Worm (Caenorhabditis elegans) whole organism, L2 larva: ENCODE results near the gene C10F3.7.

Experiments used
- C34F6.9 ChIP-seq: fragments of 150-350 bp; optimal IDR thresholded peaks from 2 replicates; lab custom pipeline; 2014; ENCODE audit warnings: missing biosample characterization, missing genetic modification characterization
- F13H6.1 ChIP-seq: sonication (generic microtip); optimal IDR thresholded peaks from 2 replicates; lab custom pipeline; 2016; ENCODE audit warnings: missing genetic modification characterization, missing compliant biosample characterization
- R02D3.7 ChIP-seq: fragments of 150-350 bp; optimal IDR thresholded peaks from 2 replicates; lab custom pipeline; 2014; ENCODE audit warnings: missing biosample characterization, missing genetic modification characterization
- Y55F3AM.14 ChIP-seq: fragments of 200-800 bp; sonication (Bioruptor generic); optimal IDR thresholded peaks from 2 replicates; lab custom pipeline; 2018; ENCODE audit warnings: mild to moderate bottlenecking, missing genetic modification characterization, missing compliant biosample characterization
- alr-1 ChIP-seq: fragments of 150-350 bp; optimal IDR thresholded peaks from 2 replicates; lab custom pipeline; 2014; ENCODE audit warnings: missing biosample characterization, missing genetic modification characterization
- aly-2 ChIP-seq: fragments of 150-350 bp; optimal IDR thresholded peaks from 2 replicates; lab custom pipeline; 2014; ENCODE audit warnings: missing biosample characterization, missing genetic modification characterization
- ama-1 ChIP-seq: fragments of 150-350 bp; optimal IDR thresholded peaks from 2 replicates; lab custom pipeline; 2018; ENCODE audit warnings: inconsistent platforms
- ceh-16 ChIP-seq: fragments of 150-350 bp; optimal IDR thresholded peaks from 2 replicates; lab custom pipeline; 2014; ENCODE audit warnings: missing biosample characterization, missing genetic modification characterization
- ceh-82 ChIP-seq: fragments of 150-350 bp; optimal IDR thresholded peaks from 2 replicates; lab custom pipeline; 2014; ENCODE audit warnings: missing biosample characterization, missing genetic modification characterization
- crh-2 ChIP-seq: sonication (generic microtip); optimal IDR thresholded peaks from 2 replicates; lab custom pipeline; 2017; ENCODE audit warnings: missing biosample characterization, missing genetic modification characterization
- egl-27 ChIP-seq: sonication (generic microtip); optimal IDR thresholded peaks from 3 replicates; lab custom pipeline; 2017; ENCODE audit warnings: missing biosample characterization, missing genetic modification reagents, missing genetic modification characterization
- elt-1 ChIP-seq: fragments of 150-350 bp; optimal IDR thresholded peaks from 2 replicates; lab custom pipeline; 2014; ENCODE audit warnings: missing biosample characterization, missing genetic modification characterization
- fos-1 ChIP-seq: fragments of 150-350 bp; optimal IDR thresholded peaks from 2 replicates; lab custom pipeline; 2014; ENCODE audit warnings: missing biosample characterization, missing genetic modification characterization
- gmeb-1 ChIP-seq: fragments of 150-350 bp; optimal IDR thresholded peaks from 2 replicates; lab custom pipeline; 2014; ENCODE audit warnings: missing biosample characterization, missing genetic modification characterization
- lin-11 ChIP-seq: fragments of 150-350 bp; sonication (generic microtip); optimal IDR thresholded peaks from 2 replicates; lab custom pipeline; 2014; ENCODE audit warnings: missing biosample characterization, missing genetic modification characterization, inconsistent platforms, mixed read lengths
- lin-13 ChIP-seq: fragments of 150-350 bp; optimal IDR thresholded peaks from 2 replicates; lab custom pipeline; 2014; ENCODE audit warnings: missing biosample characterization, missing genetic modification reagents, missing genetic modification characterization
- lin-39 ChIP-seq: fragments of 150-350 bp; optimal IDR thresholded peaks from 2 replicates; lab custom pipeline; 2014; ENCODE audit warnings: missing biosample characterization, missing genetic modification reagents, missing genetic modification characterization
- lsy-2 ChIP-seq, 2 experiments: fragments of 150-350 bp in 1 of 2; sonication (generic microtip) in 1 of 2; optimal IDR thresholded peaks; 2 replicates each; lab custom pipeline; 2014 to 2017; ENCODE audit warnings: missing biosample characterization in 2 of 2, missing genetic modification characterization in 2 of 2
- mab-5 ChIP-seq: fragments of 150-350 bp; optimal IDR thresholded peaks from 2 replicates; lab custom pipeline; 2014; ENCODE audit warnings: missing biosample characterization, missing genetic modification characterization
- mdl-1 ChIP-seq, 2 experiments: fragments of 150-350 bp in 1 of 2; sonication (generic microtip) in 1 of 2; optimal IDR thresholded peaks; 2 replicates each; lab custom pipeline; 2017; ENCODE audit warnings: missing biosample characterization in 2 of 2, missing genetic modification characterization in 2 of 2
- nhr-10 ChIP-seq: sonication (generic microtip); optimal IDR thresholded peaks from 2 replicates; lab custom pipeline; 2017; ENCODE audit warnings: missing biosample characterization, missing genetic modification characterization
- nhr-23 ChIP-seq: fragments of 150-350 bp; optimal IDR thresholded peaks from 2 replicates; lab custom pipeline; 2014; ENCODE audit warnings: missing biosample characterization, missing genetic modification reagents, missing genetic modification characterization
- nhr-237 ChIP-seq: fragments of 150-350 bp; optimal IDR thresholded peaks from 2 replicates; lab custom pipeline; 2014; ENCODE audit warnings: missing biosample characterization, missing genetic modification characterization
- nhr-25 ChIP-seq: fragments of 150-350 bp; sonication (generic microtip); optimal IDR thresholded peaks from 3 replicates; lab custom pipeline; 2014; ENCODE audit warnings: missing biosample characterization, missing genetic modification characterization
- nhr-6 ChIP-seq: fragments of 150-350 bp; optimal IDR thresholded peaks from 2 replicates; lab custom pipeline; 2014; ENCODE audit warnings: missing biosample characterization, missing genetic modification characterization
- sem-4 ChIP-seq: fragments of 150-350 bp; optimal IDR thresholded peaks from 2 replicates; lab custom pipeline; 2014; ENCODE audit warnings: missing biosample characterization, missing genetic modification reagents, missing genetic modification characterization
- skn-1 ChIP-seq: sonication (generic microtip); optimal IDR thresholded peaks from 2 replicates; lab custom pipeline; 2017; ENCODE audit warnings: missing biosample characterization, missing genetic modification characterization
- sma-3 ChIP-seq: sonication (generic microtip); optimal IDR thresholded peaks from 2 replicates; lab custom pipeline; 2016; ENCODE audit warnings: missing genetic modification reagents, missing genetic modification characterization, missing compliant biosample characterization
- snpc-4 ChIP-seq: fragments of 150-350 bp; optimal IDR thresholded peaks from 2 replicates; lab custom pipeline; 2014; ENCODE audit warnings: missing biosample characterization, missing genetic modification characterization
- unc-39 ChIP-seq: fragments of 150-350 bp; optimal IDR thresholded peaks from 2 replicates; lab custom pipeline; 2014; ENCODE audit warnings: missing biosample characterization, missing genetic modification characterization
- unc-55 ChIP-seq: fragments of 150-350 bp; sonication (generic microtip); optimal IDR thresholded peaks from 3 replicates; lab custom pipeline; 2014; ENCODE audit warnings: missing biosample characterization, missing genetic modification reagents, missing genetic modification characterization
- unc-62 ChIP-seq: fragments of 150-350 bp; optimal IDR thresholded peaks from 2 replicates; lab custom pipeline; 2014; ENCODE audit warnings: missing biosample characterization, missing genetic modification reagents, missing genetic modification characterization
- ztf-4 ChIP-seq: fragments of 150-350 bp; optimal IDR thresholded peaks from 2 replicates; lab custom pipeline; 2014; ENCODE audit warnings: missing biosample characterization, missing genetic modification characterization

Gene C10F3.7

ce11 chrV:5949674-5950149 is 36.9 kb downstream of the C10F3.7 start:
- no peak for TF ChIP-seq unc-39 (tag; lab: Kevin White, UChicago)
- peak; percentile 4 for TF ChIP-seq nhr-25 (tag; lab: Kevin White, UChicago)
- TF ChIP-seq nhr-237: no peak
- no peak for TF ChIP-seq lsy-2 (tag; optimal IDR thresholded peaks at IDR 0.05; lab: Kevin White, UChicago)
- no peak for TF ChIP-seq ama-1 (lab: Kevin White, UChicago)
- TF ChIP-seq lin-39 (tag; lab: Kevin White, UChicago): peak; percentile 7
- TF ChIP-seq unc-62 (GFP tag; lab: Kevin White, UChicago): no peak
- no peak for TF ChIP-seq sem-4 (tag; lab: Kevin White, UChicago)
- TF ChIP-seq unc-55 (GFP tag; lab: Kevin White, UChicago): no peak
- TF ChIP-seq egl-27 (tag; lab: Kevin White, UChicago): no peak
- TF ChIP-seq F13H6.1 (tag; lab: Kevin White, UChicago): no peak

- TF ChIP-seq mdl-1 (tag; optimal IDR thresholded peaks at IDR 0.05; lab: Kevin White, UChicago): no peak
- no peak for TF ChIP-seq alr-1
- no peak for TF ChIP-seq snpc-4
- no peak for TF ChIP-seq sma-3 (GFP tag; lab: Kevin White, UChicago)
- TF ChIP-seq egl-27 (tag; lab: Kevin White, UChicago): no peak
- no peak for TF ChIP-seq ceh-16 (tag; lab: Kevin White, UChicago)
- no peak for TF ChIP-seq ceh-82 (tag; lab: Kevin White, UChicago)
- TF ChIP-seq nhr-237: no peak
- no peak for TF ChIP-seq lin-13 (GFP tag; lab: Kevin White, UChicago)
- no peak for TF ChIP-seq unc-62 (GFP tag; lab: Kevin White, UChicago)
- no peak for TF ChIP-seq Y55F3AM.14 (GFP tag; lab: Kevin White, UChicago)
- TF ChIP-seq C34F6.9: no peak
- no peak for TF ChIP-seq mab-5 (tag; lab: Kevin White, UChicago)
- TF ChIP-seq F13H6.1 (tag; lab: Kevin White, UChicago): no peak
- TF ChIP-seq lin-11 (tag; lab: Kevin White, UChicago): no peak
- no peak for TF ChIP-seq crh-2 (tag; lab: Kevin White, UChicago)
- no peak for TF ChIP-seq sem-4 (tag; lab: Kevin White, UChicago)
These were observed 43.5 kb downstream of the C10F3.7 start, which contains the start of gene pst-1 for ce11 chrV:5943167-5943566. Gene pst-1, plus strand, starts transcription at chrV:5943467.

ce11 chrV:5939503-5940072 is 47.1 kb downstream of the C10F3.7 start, which contains the start of gene syf-3:
Gene syf-3, plus strand, starts transcription at chrV:5940022.
- TF ChIP-seq crh-2 (tag; lab: Kevin White, UChicago) (peak; percentile 18), skn-1 (no peak), gmeb-1 (tag; lab: Kevin White, UChicago) (peak; percentile 99), sma-3 (GFP tag; lab: Kevin White, UChicago) (peak; percentile 24), lsy-2 (tag; optimal IDR thresholded peaks at IDR 0.05; lab: Kevin White, UChicago) (peak; percentile 69 to 73), R02D3.7 (tag; lab: Kevin White, UChicago) (peak; percentile 63), C34F6.9 (peak; percentile 60), ceh-16 (tag; lab: Kevin White, UChicago) (no peak), unc-55 (GFP tag; lab: Kevin White, UChicago) (peak; percentile 76), nhr-237 (no peak)

ce11 chrV:5936691-5937090 is 50.0 kb downstream of the C10F3.7 start, which contains the start of the genes M03F8.5 and M03F8.7:
Gene M03F8.5, minus strand, starts transcription at chrV:5936791.
Gene M03F8.7, plus strand, starts transcription at chrV:5936939.
- TF ChIP-seq Y55F3AM.14 (GFP tag; lab: Kevin White, UChicago) (no peak), nhr-25 (tag; lab: Kevin White, UChicago) (no peak), skn-1 (no peak), nhr-6 (no peak), elt-1 (tag; lab: Kevin White, UChicago) (no peak), egl-27 (tag; lab: Kevin White, UChicago) (no peak), nhr-23 (no peak), ztf-4 (tag; lab: Kevin White, UChicago) (no peak), aly-2 (tag; lab: Kevin White, UChicago) (no peak), mab-5 (tag; lab: Kevin White, UChicago) (no peak), C34F6.9 (no peak), ama-1 (lab: Kevin White, UChicago) (no peak), unc-62 (GFP tag; lab: Kevin White, UChicago) (no peak), fos-1 (tag; lab: Kevin White, UChicago) (no peak), F13H6.1 (tag; lab: Kevin White, UChicago) (no peak), mdl-1 (tag; optimal IDR thresholded peaks at IDR 0.05; lab: Kevin White, UChicago) (no peak), alr-1 (no peak), nhr-10 (tag; lab: Kevin White, UChicago) (no peak), ceh-16 (tag; lab: Kevin White, UChicago) (no peak)
